Worm (Caenorhabditis elegans): ENCODE measurements around the gene Y57G11B.3.

Gene Y57G11B.3

DNA sequence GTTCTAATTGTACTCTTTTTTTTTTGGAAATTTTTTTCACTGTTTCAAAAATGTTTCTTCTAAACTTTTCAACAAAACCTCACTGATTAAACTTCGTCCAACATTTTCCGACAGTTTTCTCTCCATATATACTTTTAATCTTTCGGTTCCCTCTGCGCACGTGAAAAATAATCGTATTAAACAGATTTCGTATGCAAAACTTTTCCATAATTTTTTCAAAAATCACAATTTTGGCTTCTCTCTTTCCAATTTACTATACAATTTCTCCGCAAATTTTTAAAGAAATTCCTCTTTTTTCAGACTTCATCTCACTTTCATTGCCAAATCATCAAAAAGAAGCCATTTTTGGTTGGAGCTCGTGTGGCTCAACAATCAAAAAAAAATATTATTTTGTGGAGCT, 42.1 kb upstream of the Y57G11B.3 start, which contains the start of gene dmd-6:
dmd-6 (plus strand) TSS at position 301 of the 400 bp plus-strand sequence.
- no peak for TF ChIP-seq ceh-82 (tag; optimal IDR thresholded peaks at IDR 0.05)

DNA sequence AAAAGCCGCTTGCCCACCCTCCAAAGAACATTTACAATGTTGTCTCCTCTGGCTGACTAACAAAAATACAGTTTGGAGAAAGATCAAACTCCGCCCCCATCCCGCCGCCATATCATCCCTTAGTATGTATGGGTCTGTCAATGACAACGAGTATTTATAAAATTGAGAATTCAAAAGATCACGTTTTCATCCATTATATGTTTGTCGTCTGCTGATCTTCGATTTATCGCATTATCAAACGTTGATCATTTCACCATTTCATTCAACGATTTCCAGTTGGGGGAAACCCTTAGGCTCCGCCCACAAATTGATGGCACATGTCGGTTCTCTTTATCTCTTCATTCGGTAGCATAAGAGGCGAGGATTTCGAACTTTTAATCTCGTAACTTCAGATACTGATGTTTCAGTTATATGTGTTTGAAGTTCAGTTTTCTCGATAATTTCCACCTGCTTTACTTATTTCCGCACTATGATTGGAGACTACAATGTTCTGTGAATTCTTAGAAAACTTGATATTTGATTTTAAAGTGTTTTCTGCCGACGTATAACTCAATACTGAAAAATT, 40.1 kb upstream of the Y57G11B.3 start:
- TF ChIP-seq nhr-41 (GFP tag; IDR thresholded peaks at IDR 0.05) (no peak), attf-4 (tag; optimal IDR thresholded peaks at IDR 0.05) (no peak), jun-1 (tag; optimal IDR thresholded peaks at IDR 0.05) (no peak), dmd-8 (GFP tag; IDR thresholded peaks at IDR 0.05) (no peak), php-3 (GFP tag; IDR thresholded peaks at IDR 0.05) (no peak), fos-1 (tag; optimal IDR thresholded peaks at IDR 0.05) (no peak), lin-13 (GFP tag; optimal IDR thresholded peaks at IDR 0.05) (no peak), ceh-62 (tag; optimal IDR thresholded peaks at IDR 0.05) (no peak), ztf-7 (tag; optimal IDR thresholded peaks at IDR 0.05) (no peak), duxl-1 (tag; optimal IDR thresholded peaks at IDR 0.05; ENCODE audit: poor library complexity) (no peak), zip-11 (GFP tag; IDR thresholded peaks at IDR 0.05) (no peak), T26A8.4 (GFP tag; IDR thresholded peaks at IDR 0.05) (no peak), pha-4 (GFP tag; IDR thresholded peaks at IDR 0.05) (no peak), pha-4 (tag; optimal IDR thresholded peaks at IDR 0.05) (no peak), lir-3 (tag; optimal IDR thresholded peaks at IDR 0.05) (no peak), ceh-44 (GFP tag; IDR thresholded peaks at IDR 0.05) (no peak), mdl-1 (tag; optimal IDR thresholded peaks at IDR 0.05) (peak in 1 of 2 experiments; percentile 77), spr-3 (GFP tag; optimal IDR thresholded peaks at IDR 0.05) (no peak), ceh-28 (tag; optimal IDR thresholded peaks at IDR 0.05) (no peak), F10B5.3 (tag; optimal IDR thresholded peaks at IDR 0.05) (no peak), nhr-77 (tag; optimal IDR thresholded peaks at IDR 0.05) (no peak), ztf-11 (tag; optimal IDR thresholded peaks at IDR 0.05) (no peak), ceh-32 (tag; optimal IDR thresholded peaks at IDR 0.05; ENCODE audit: poor library complexity) (no peak), ceh-82 (tag; optimal IDR thresholded peaks at IDR 0.05) (no peak), mes-2 (tag; optimal IDR thresholded peaks at IDR 0.05; ENCODE audit: poor library complexity, severe bottlenecking) (no peak), dpl-1 (GFP tag; optimal IDR thresholded peaks at IDR 0.05) (no peak), hlh-11 (tag; optimal IDR thresholded peaks at IDR 0.05) (peak; percentile 66), hlh-30 (tag; optimal IDR thresholded peaks at IDR 0.05; ENCODE audit: insufficient read depth) (peak; percentile 67), hif-1 (tag; optimal IDR thresholded peaks at IDR 0.05) (peak in 1 of 2 experiments; percentile 41), Y105C5A.15 (GFP tag; IDR thresholded peaks at IDR 0.05) (no peak), mxl-2 (GFP tag; conservative IDR thresholded peaks at IDR 0.05) (no peak), lsy-2 (tag; optimal IDR thresholded peaks at IDR 0.05) (no peak), gei-8 (GFP tag; optimal IDR thresholded peaks at IDR 0.05) (no peak), madf-5 (GFP tag; IDR thresholded peaks at IDR 0.05) (no peak), zag-1 (tag; optimal IDR thresholded peaks at IDR 0.05) (no peak), ama-1 (optimal IDR thresholded peaks at IDR 0.05) (peak; percentile 11), lin-29 (GFP tag; IDR thresholded peaks at IDR 0.05) (no peak), F49E8.2 (tag; optimal IDR thresholded peaks at IDR 0.05; ENCODE audit: borderline replicate concordance) (no peak), nhr-11 (tag; optimal IDR thresholded peaks at IDR 0.05) (peak; percentile 8), snpc-4 (tag; optimal IDR thresholded peaks at IDR 0.05) (no peak), snpc-1.2 (GFP tag; IDR thresholded peaks at IDR 0.05) (no peak), zfp-2 (tag; optimal IDR thresholded peaks at IDR 0.05) (no peak), unc-62 (GFP tag; optimal IDR thresholded peaks at IDR 0.05 in 1 of 2) (no peak), unc-62 (tag; optimal IDR thresholded peaks at IDR 0.05) (no peak), Y48G9A.11 (GFP tag; IDR thresholded peaks at IDR 0.05) (no peak), mep-1 (tag; optimal IDR thresholded peaks at IDR 0.05) (peak; percentile 7), nhr-48 (tag; optimal IDR thresholded peaks at IDR 0.05) (peak; percentile 58), lin-38 (GFP tag; IDR thresholded peaks at IDR 0.05) (no peak), vab-7 (GFP tag; IDR thresholded peaks at IDR 0.05) (no peak), sdz-12 (GFP tag; optimal IDR thresholded peaks at IDR 0.05) (no peak)

Data from whole organism, L4 larva.